Worm (Caenorhabditis elegans) whole organism, young adult: ENCODE measurements around the gene B0507.2.

Source experiments
- F10E7.11 ChIP-seq: sonication (generic microtip); optimal IDR thresholded peaks from 2 replicates; lab custom pipeline; 2017; ENCODE audit warnings: mild to moderate bottlenecking, missing genetic modification characterization, moderate library complexity, missing compliant biosample characterization
- ama-1 ChIP-seq, 3 experiments: fragments of 150-350 bp in 1 of 3; sonication (generic microtip) in 2 of 3; optimal IDR thresholded peaks; 2 replicates each; lab custom pipeline; 2014 to 2018; ENCODE audit warnings: missing biosample characterization in 2 of 3, missing genetic modification characterization in 2 of 3, missing genetic modification reagents in 2 of 3
- ceh-100 ChIP-seq: fragments of 200-800 bp; sonication (Bioruptor generic); IDR thresholded peaks from 2 replicates; pipeline ENCODE4 v1.3.6; 2022; ENCODE audit warnings: missing genetic modification reagents, missing genetic modification characterization, missing compliant biosample characterization
- ets-4 ChIP-seq: fragments of 200-800 bp; sonication (Bioruptor generic); optimal IDR thresholded peaks from 2 replicates; lab custom pipeline; 2018; ENCODE audit warnings: mild to moderate bottlenecking, missing genetic modification characterization, missing compliant biosample characterization
- him-1 ChIP-seq: sonication (generic microtip); optimal IDR thresholded peaks from 2 replicates; lab custom pipeline; 2016; ENCODE audit warnings: missing genotype, missing genetic modification reagents, missing genetic modification characterization, missing compliant biosample characterization
- nfya-2 ChIP-seq: fragments of 200-800 bp; sonication (Bioruptor generic); IDR thresholded peaks from 2 replicates; pipeline ENCODE4 v1.3.6; 2022; ENCODE audit warnings: missing genetic modification reagents, missing genetic modification characterization, missing compliant biosample characterization
- pha-4 ChIP-seq: fragments of 150-350 bp; sonication (generic microtip); optimal IDR thresholded peaks from 2 replicates; lab custom pipeline; 2014; ENCODE audit warnings: missing biosample characterization, missing genetic modification reagents, missing genetic modification characterization
- snpc-4 ChIP-seq, 5 experiments: fragments of 150-350 bp in 1 of 5; sonication (generic microtip) in 4 of 5; optimal IDR thresholded peaks; 2 replicates each; lab custom pipeline; 2014 to 2018; ENCODE audit warnings: missing genetic modification characterization in 5 of 5, missing biosample characterization in 3 of 5, antibody characterized with exemption in 2 of 5, mild to moderate bottlenecking in 2 of 5, missing compliant biosample characterization in 2 of 5, missing genotype in 2 of 5, moderate library complexity in 2 of 5, missing genetic modification reagents in 1 of 5
- unc-62 ChIP-seq: fragments of 150-350 bp; optimal IDR thresholded peaks from 2 replicates; lab custom pipeline; 2014; ENCODE audit warnings: missing biosample characterization, missing genetic modification reagents, missing genetic modification characterization

- TF ChIP-seq ceh-100 (GFP tag; lab: Robert Waterston, UW) (no peak), unc-62 (no peak), nfya-2 (GFP tag; lab: Robert Waterston, UW) (no peak), snpc-4 (GFP tag; optimal IDR thresholded peaks at IDR 0.05; lab: Kevin White, UChicago) (no peak), snpc-4 (tag; optimal IDR thresholded peaks at IDR 0.05; lab: Kevin White, UChicago) (no peak), ets-4 (no peak), him-1 (tag; lab: Kevin White, UChicago) (no peak), pha-4 (tag; lab: Kevin White, UChicago) (no peak), ama-1 (optimal IDR thresholded peaks at IDR 0.05; lab: Kevin White, UChicago) (no peak), ama-1 (GFP tag; optimal IDR thresholded peaks at IDR 0.05; lab: Kevin White, UChicago) (no peak), F10E7.11 (tag; lab: Kevin White, UChicago) (no peak)
Measured at ce11 chrV:8773826-8774382, at the start of gene B0507.2.
